Fruit fly (Drosophila melanogaster) whole organism, embryonic: ENCODE data around the gene CG14431.

ENCODE experiments used
- Abd-B ChIP-seq: fragments of 200-800 bp; sonication (Bioruptor generic); optimal IDR thresholded peaks from 2 replicates; lab custom pipeline; 2018; ENCODE audit warnings: missing biosample characterization, mild to moderate bottlenecking, missing genetic modification characterization, moderate library complexity
- Ada2b ChIP-seq: fragments of 200-800 bp; sonication (Bioruptor generic); IDR thresholded peaks from 2 replicates; pipeline ENCODE4 v1.3.6; 2022; ENCODE audit warnings: missing biosample characterization, missing genetic modification characterization
- CG10543 ChIP-seq: fragments of 200-800 bp; sonication (Bioruptor generic); optimal IDR thresholded peaks from 3 replicates; lab custom pipeline; 2017; ENCODE audit warnings: missing biosample characterization, mild to moderate bottlenecking, missing genetic modification characterization, moderate library complexity
- CG11504 ChIP-seq: fragments of 200-800 bp; sonication (Bioruptor generic); optimal IDR thresholded peaks from 3 replicates; lab custom pipeline; 2019; ENCODE audit warnings: missing biosample characterization, mild to moderate bottlenecking, missing genetic modification characterization, moderate library complexity
- CG12299 ChIP-seq: fragments of 200-800 bp; sonication (Bioruptor generic); optimal IDR thresholded peaks from 2 replicates; lab custom pipeline; 2018; ENCODE audit warnings: missing biosample characterization, mild to moderate bottlenecking, missing genetic modification characterization
- CG14014 ChIP-seq: fragments of 200-800 bp; sonication (Bioruptor generic); IDR thresholded peaks from 2 replicates; pipeline ENCODE4 v1.3.6; 2022; ENCODE audit warnings: missing biosample characterization, missing genetic modification characterization
- CG14710 ChIP-seq: fragments of 200-800 bp; sonication (Bioruptor generic); optimal IDR thresholded peaks from 3 replicates; lab custom pipeline; 2019; ENCODE audit warnings: missing biosample characterization, mild to moderate bottlenecking, missing genetic modification characterization, moderate library complexity
- CG15269 ChIP-seq: fragments of 200-800 bp; sonication (Bioruptor generic); optimal IDR thresholded peaks from 2 replicates; lab custom pipeline; 2018; ENCODE audit warnings: missing biosample characterization, mild to moderate bottlenecking, missing genetic modification characterization, moderate library complexity
- CG17385 ChIP-seq: fragments of 200-800 bp; sonication (Bioruptor generic); optimal IDR thresholded peaks from 3 replicates; lab custom pipeline; 2018; ENCODE audit warnings: missing biosample characterization, mild to moderate bottlenecking, missing genetic modification characterization
- CG2199 ChIP-seq: fragments of 200-800 bp; sonication (Bioruptor generic); IDR thresholded peaks from 3 replicates; pipeline ENCODE4 v1.3.6; 2022; ENCODE audit warnings: missing biosample characterization, missing genetic modification characterization
- CG2678 ChIP-seq: fragments of 200-800 bp; sonication (Bioruptor generic); optimal IDR thresholded peaks from 3 replicates; lab custom pipeline; 2019; ENCODE audit warnings: missing biosample characterization, mild to moderate bottlenecking, missing genetic modification characterization, moderate library complexity
- CG31441 ChIP-seq: fragments of 200-800 bp; sonication (Bioruptor generic); IDR thresholded peaks from 2 replicates; pipeline ENCODE4 v1.3.6; 2022; ENCODE audit warnings: missing biosample characterization, missing genetic modification characterization
- CG3281 ChIP-seq: fragments of 200-800 bp; sonication (Bioruptor generic); optimal IDR thresholded peaks from 3 replicates; lab custom pipeline; 2017; ENCODE audit warnings: missing biosample characterization, mild to moderate bottlenecking, missing genetic modification characterization
- CG4424 ChIP-seq: fragments of 200-800 bp; sonication (Bioruptor generic); optimal IDR thresholded peaks from 3 replicates; lab custom pipeline; 2016; ENCODE audit warnings: missing biosample characterization, missing genetic modification characterization
- CG7357 ChIP-seq: fragments of 200-800 bp; sonication (Bioruptor generic); IDR thresholded peaks from 3 replicates; pipeline ENCODE4 v1.3.6; 2022; ENCODE audit warnings: missing biosample characterization, missing genetic modification characterization
- CG7745 ChIP-seq: fragments of 200-800 bp; sonication (Bioruptor generic); optimal IDR thresholded peaks from 2 replicates; lab custom pipeline; 2018; ENCODE audit warnings: missing biosample characterization, mild to moderate bottlenecking, missing genetic modification characterization, moderate library complexity
- CG7786 ChIP-seq: fragments of 200-800 bp; sonication (Bioruptor generic); optimal IDR thresholded peaks from 2 replicates; lab custom pipeline; 2016; ENCODE audit warnings: missing biosample characterization, missing genetic modification characterization
- CG7928 ChIP-seq: fragments of 200-800 bp; sonication (Bioruptor generic); optimal IDR thresholded peaks from 2 replicates; lab custom pipeline; 2017; ENCODE audit warnings: missing biosample characterization, mild to moderate bottlenecking, missing genetic modification characterization
- CG8089 ChIP-seq: fragments of 200-800 bp; sonication (Bioruptor generic); optimal IDR thresholded peaks from 3 replicates; lab custom pipeline; 2016; ENCODE audit warnings: missing biosample characterization, missing genetic modification characterization
- CG9215 ChIP-seq: fragments of 200-800 bp; sonication (Bioruptor generic); IDR thresholded peaks from 2 replicates; pipeline ENCODE4 v1.3.6; 2022; ENCODE audit warnings: missing biosample characterization, missing genetic modification characterization
- CG9797 ChIP-seq: fragments of 200-800 bp; sonication (Bioruptor generic); optimal IDR thresholded peaks from 3 replicates; lab custom pipeline; 2018; ENCODE audit warnings: missing biosample characterization, mild to moderate bottlenecking, missing genetic modification characterization
- CG9932 ChIP-seq: fragments of 200-800 bp; sonication (Bioruptor generic); IDR thresholded peaks from 2 replicates; pipeline ENCODE4 v1.3.6; 2022; ENCODE audit warnings: missing biosample characterization, missing genetic modification characterization
- CTCF ChIP-seq: fragments of 200-800 bp; sonication (Bioruptor generic); optimal IDR thresholded peaks from 2 replicates; lab custom pipeline; 2017; ENCODE audit warnings: missing biosample characterization, mild to moderate bottlenecking, missing genetic modification characterization, moderate library complexity
- CrebB ChIP-seq: fragments of 200-800 bp; sonication (Bioruptor generic); optimal IDR thresholded peaks from 3 replicates; lab custom pipeline; 2018; ENCODE audit warnings: missing biosample characterization, mild to moderate bottlenecking, missing genetic modification characterization
- Dip3 ChIP-seq: fragments of 200-800 bp; sonication (Bioruptor generic); optimal IDR thresholded peaks from 3 replicates; lab custom pipeline; 2016; ENCODE audit warnings: missing biosample characterization, missing genetic modification characterization
- Dll ChIP-seq: fragments of 200-800 bp; sonication (Bioruptor generic); IDR thresholded peaks from 4 replicates; pipeline ENCODE4 v1.3.6; 2022; ENCODE audit warnings: missing biosample characterization, missing genetic modification characterization; ENCODE audit not compliant: partially characterized antibody
- Drgx ChIP-seq: fragments of 200-800 bp; sonication (Bioruptor generic); IDR thresholded peaks from 2 replicates; pipeline ENCODE4 v1.3.6; 2022; ENCODE audit warnings: missing biosample characterization, missing genetic modification characterization
- Ets97D ChIP-seq: fragments of 200-800 bp; sonication (Bioruptor generic); optimal IDR thresholded peaks from 3 replicates; lab custom pipeline; 2016; ENCODE audit warnings: missing biosample characterization, missing genetic modification characterization
- Jarid2 ChIP-seq: fragments of 200-800 bp; sonication (Bioruptor generic); optimal IDR thresholded peaks from 3 replicates; lab custom pipeline; 2017; ENCODE audit warnings: mild to moderate bottlenecking, missing biosample characterization, missing genetic modification reagents, missing genetic modification characterization
- Max ChIP-seq: fragments of 200-800 bp; sonication (Bioruptor generic); optimal IDR thresholded peaks from 2 replicates; lab custom pipeline; 2016; ENCODE audit warnings: missing biosample characterization, mild to moderate bottlenecking, missing genetic modification characterization
- Oli ChIP-seq: fragments of 200-800 bp; sonication (Bioruptor generic); optimal IDR thresholded peaks from 2 replicates; lab custom pipeline; 2018; ENCODE audit warnings: missing biosample characterization, mild to moderate bottlenecking, missing genetic modification characterization, moderate library complexity
- Ravus ChIP-seq: fragments of 200-800 bp; sonication (Bioruptor generic); IDR thresholded peaks from 2 replicates; pipeline ENCODE4 v1.3.6; 2022; ENCODE audit warnings: missing biosample characterization, missing genetic modification characterization
- Six4 ChIP-seq: fragments of 200-800 bp; sonication (Bioruptor generic); optimal IDR thresholded peaks from 2 replicates; lab custom pipeline; 2016; ENCODE audit warnings: missing biosample characterization, missing genetic modification characterization
- Sox102F ChIP-seq: fragments of 200-800 bp; sonication (Bioruptor generic); optimal IDR thresholded peaks from 2 replicates; lab custom pipeline; 2018; ENCODE audit warnings: missing biosample characterization, mild to moderate bottlenecking, missing genetic modification characterization, moderate library complexity
- Sry-δ ChIP-seq: fragments of 200-800 bp; sonication (Bioruptor generic); optimal IDR thresholded peaks from 2 replicates; lab custom pipeline; 2016; ENCODE audit warnings: missing biosample characterization, missing genetic modification characterization
- amos ChIP-seq: fragments of 200-800 bp; sonication (Bioruptor generic); IDR thresholded peaks from 2 replicates; pipeline ENCODE4 v1.3.6; 2022; ENCODE audit warnings: missing biosample characterization, missing genetic modification characterization; ENCODE audit not compliant: partially characterized antibody
- ara ChIP-seq: fragments of 200-800 bp; sonication (Bioruptor generic); IDR thresholded peaks from 2 replicates; pipeline ENCODE4 v1.3.6; 2022; ENCODE audit warnings: missing biosample characterization, missing genetic modification characterization
- az2 ChIP-seq: fragments of 200-800 bp; sonication (Bioruptor generic); optimal IDR thresholded peaks from 3 replicates; lab custom pipeline; 2016; ENCODE audit warnings: missing biosample characterization, missing genetic modification characterization
- bab2 ChIP-seq: fragments of 200-800 bp; sonication (Bioruptor generic); optimal IDR thresholded peaks from 2 replicates; lab custom pipeline; 2016; ENCODE audit warnings: missing biosample characterization, missing genetic modification characterization
- bsh ChIP-seq, 2 experiments: fragments of 200-800 bp; sonication (Bioruptor generic); optimal IDR thresholded peaks; 2 replicates each; lab custom pipeline; 2017 to 2018; ENCODE audit warnings: mild to moderate bottlenecking in 2 of 2, missing biosample characterization in 2 of 2, missing genetic modification characterization in 2 of 2, moderate library complexity in 1 of 2
- dpn ChIP-seq, 2 experiments: fragments of 200-800 bp; sonication (Bioruptor generic); optimal IDR thresholded peaks; 3 replicates each; lab custom pipeline; 2016; ENCODE audit warnings: missing biosample characterization in 2 of 2, missing genetic modification characterization in 2 of 2
- ems ChIP-seq: fragments of 200-800 bp; sonication (Bioruptor generic); optimal IDR thresholded peaks from 3 replicates; lab custom pipeline; 2016; ENCODE audit warnings: missing biosample characterization, missing genetic modification characterization
- hkb ChIP-seq, 2 experiments: fragments of 200-800 bp in 1 of 2; fragments of >200 bp in 1 of 2; sonication (Bioruptor generic) in 1 of 2; IDR thresholded peaks in 1 of 2; optimal IDR thresholded peaks in 1 of 2; 2 replicates each; pipeline versions ENCODE4 v1.3.6 to Lab custom; 2017 to 2022; ENCODE audit warnings: missing biosample characterization in 1 of 2, missing genetic modification characterization in 1 of 2
- mld ChIP-seq: fragments of 200-800 bp; sonication (Bioruptor generic); IDR thresholded peaks from 3 replicates; pipeline ENCODE4 v1.3.6; 2022; ENCODE audit warnings: missing biosample characterization, missing genetic modification characterization; ENCODE audit not compliant: partially characterized antibody
- oc ChIP-seq: fragments of 200-800 bp; sonication (Bioruptor generic); optimal IDR thresholded peaks from 2 replicates; lab custom pipeline; 2018; ENCODE audit warnings: missing biosample characterization, mild to moderate bottlenecking, missing genetic modification characterization, moderate library complexity
- prd ChIP-seq, 3 experiments: fragments of >200 bp in 2 of 3; fragments of 200-800 bp in 1 of 3; sonication (Bioruptor generic) in 1 of 3; optimal IDR thresholded peaks in 2 of 3; IDR thresholded peaks in 1 of 3; 2 replicates in 2 of 3; 3 replicates in 1 of 3; pipeline versions ENCODE4 v1.3.6 to Lab custom; 2017 to 2022; ENCODE audit warnings: missing biosample characterization in 1 of 3, missing genetic modification characterization in 1 of 3
- tll ChIP-seq, 2 experiments: fragments of 200-800 bp in 1 of 2; fragments of >200 bp in 1 of 2; sonication (Bioruptor generic) in 1 of 2; optimal IDR thresholded peaks; 2 replicates each; lab custom pipeline; 2017 to 2019; ENCODE audit warnings: missing biosample characterization in 2 of 2, missing genetic modification characterization in 2 of 2, mild to moderate bottlenecking in 1 of 2, moderate library complexity in 1 of 2
- zfh1 ChIP-seq: fragments of 200-800 bp; sonication (Bioruptor generic); IDR thresholded peaks from 3 replicates; pipeline ENCODE4 v1.3.6; 2022; ENCODE audit warnings: missing biosample characterization, missing genetic modification characterization

Gene CG14431

dm6 chrX:7001135-7001769 lies 93.2 kb downstream of the CG14431 start:
- TF ChIP-seq Six4 (GFP tag; lab: Kevin White, UChicago) (no peak), bab2 (GFP tag; lab: Kevin White, UChicago) (peak; percentile 41), az2 (GFP tag; lab: Kevin White, UChicago) (peak; percentile 58), tll (GFP tag; optimal IDR thresholded peaks at IDR 0.05; lab: Kevin White, UChicago) (no peak), CG7928 (no peak), CG7786 (GFP tag; lab: Kevin White, UChicago) (peak; percentile 15), hkb (optimal IDR thresholded peaks at IDR 0.05; lab: Kevin White, UChicago) (no peak), hkb (GFP tag; IDR thresholded peaks at IDR 0.05; lab: Robert Waterston, UW) (peak; percentile 38; the same call in 1 of the 2 replicates), CG9932 (GFP tag; lab: Robert Waterston, UW) (peak; percentile 39; the same call in 1 of the 2 replicates), bsh (GFP tag; optimal IDR thresholded peaks at IDR 0.05; lab: Kevin White, UChicago) (peak in 1 of 2 experiments; percentile 53), CG2199 (GFP tag; lab: Robert Waterston, UW) (0 out of 3 replicates have a peak, but pooled peaks have one; percentile 16), mld (GFP tag; lab: Robert Waterston, UW) (no peak), Abd-B (GFP tag; lab: Kevin White, UChicago) (peak; percentile 8), ara (GFP tag; lab: Robert Waterston, UW) (peak; percentile 61), CTCF (GFP tag; lab: Kevin White, UChicago) (no peak), CG2678 (tag; lab: Kevin White, UChicago) (peak; percentile 46), CG9797 (GFP tag; lab: Kevin White, UChicago) (no peak), CG9215 (peak; percentile 41; the same call in 1 of the 2 replicates), CG14710 (peak; percentile 25), CrebB (tag; lab: Kevin White, UChicago) (no peak), amos (no peak), Dll (GFP tag; lab: Robert Waterston, UW) (no peak), CG17385 (peak; percentile 50), Sry-δ (peak; percentile 4), Ada2b (GFP tag; lab: Robert Waterston, UW) (peak; percentile 30; the same call in 1 of the 2 replicates), CG7357 (0 out of 3 replicates have a peak, but pooled peaks have one; percentile 39), prd (optimal IDR thresholded peaks at IDR 0.05; lab: Kevin White, UChicago) (no peak), prd (GFP tag; IDR thresholded peaks at IDR 0.05; lab: Robert Waterston, UW) (peak; percentile 56), CG11504 (tag; lab: Kevin White, UChicago) (peak; percentile 3), CG10543 (GFP tag; lab: Kevin White, UChicago) (peak; percentile 35), ems (GFP tag; lab: Kevin White, UChicago) (peak; percentile 34), oc (tag; lab: Kevin White, UChicago) (peak; percentile 29), CG7745 (no peak), Drgx (GFP tag; lab: Robert Waterston, UW) (no peak; the same call in 1 of the 2 replicates), CG3281 (GFP tag; lab: Kevin White, UChicago) (peak; percentile 21), Ets97D (no peak), CG8089 (no peak), CG14014 (peak; percentile 16; the same call in 1 of the 2 replicates), CG4424 (GFP tag; lab: Kevin White, UChicago) (peak; percentile 48), zfh1 (0 out of 3 replicates have a peak, but pooled peaks have one; percentile 42), Sox102F (GFP tag; lab: Kevin White, UChicago) (peak; percentile 53), CG31441 (GFP tag; lab: Robert Waterston, UW) (peak; percentile 75), Max (peak; percentile 33), CG15269 (tag; lab: Kevin White, UChicago) (peak; percentile 60), Ravus (GFP tag; lab: Robert Waterston, UW) (no peak), Jarid2 (no peak), Oli (tag; lab: Kevin White, UChicago) (peak; percentile 20), CG12299 (tag; lab: Kevin White, UChicago) (peak; percentile 36), dpn (GFP tag; optimal IDR thresholded peaks at IDR 0.05; lab: Kevin White, UChicago) (peak in 1 of 2 experiments; percentile 24), Dip3 (GFP tag; lab: Kevin White, UChicago) (peak; percentile 42)
